Fruit fly (Drosophila melanogaster): ENCODE data around the gene CG11663.

The CG11663 gene

DNA sequence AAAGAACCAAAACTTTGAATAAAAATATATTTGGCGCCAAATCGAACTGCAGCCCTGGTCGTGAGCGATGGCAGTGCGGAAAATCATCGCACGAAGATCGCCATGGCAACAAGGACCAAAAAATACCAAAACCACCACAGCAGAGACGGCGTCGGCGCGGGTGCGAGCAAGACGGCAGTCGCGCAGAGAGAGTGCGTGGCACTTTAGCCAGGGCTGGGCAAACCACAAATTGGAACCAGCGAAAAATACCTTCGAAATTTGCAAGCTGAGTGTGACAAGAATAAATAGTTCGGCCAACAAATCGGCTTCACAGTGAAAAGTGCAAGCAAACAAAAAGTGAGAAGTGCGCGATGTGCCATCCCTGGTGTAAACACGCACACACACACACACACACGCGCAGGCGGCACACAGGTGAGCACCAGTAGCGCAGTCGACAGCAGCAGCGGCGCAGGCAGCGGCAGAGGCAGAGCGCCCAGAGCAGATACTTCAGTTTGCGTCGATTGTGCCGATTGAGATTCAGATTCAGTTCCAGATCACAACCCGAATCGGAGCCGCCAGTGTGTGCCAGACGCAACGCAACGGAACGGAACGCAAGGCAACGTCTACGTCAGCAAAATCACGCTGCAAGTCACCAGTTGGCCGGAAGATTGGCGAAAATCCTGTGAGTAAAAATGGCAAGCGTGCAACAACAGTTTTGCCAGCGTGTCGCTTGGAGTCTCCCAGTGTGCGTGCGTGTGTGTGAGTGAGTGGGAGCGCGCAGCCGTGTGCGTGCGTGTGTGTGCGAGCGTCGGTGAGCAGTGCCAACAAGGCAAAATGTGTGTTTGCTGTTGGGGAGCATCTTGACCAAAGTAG lies 41.0 kb downstream of the CG11663 start, which contains the start of gene TRAM (continued):
- no peak for TF ChIP-seq pan (optimal IDR thresholded peaks at IDR 0.05)
- TF ChIP-seq pan (GFP tag; optimal IDR thresholded peaks at IDR 0.05 in 1 of 2, IDR thresholded peaks at IDR 0.05 in 1 of 2): peak in 1 of 2 experiments; percentile 99
- TF ChIP-seq CG10654 (GFP tag; optimal IDR thresholded peaks at IDR 0.05): peak; percentile 98
- peak; percentile 94 for TF ChIP-seq CG17912 (GFP tag; optimal IDR thresholded peaks at IDR 0.05)
- TF ChIP-seq chm (GFP tag; IDR thresholded peaks at IDR 0.05): peak; percentile 99
- TF ChIP-seq CG10959 (GFP tag; IDR thresholded peaks at IDR 0.05): peak; percentile 98
- peak; percentile 97 for TF ChIP-seq dmrt11E (tag; optimal IDR thresholded peaks at IDR 0.05)
- peak; percentile 94 for TF ChIP-seq lbe (GFP tag; optimal IDR thresholded peaks at IDR 0.05)
- peak; percentile 99 for TF ChIP-seq mirr (GFP tag; optimal IDR thresholded peaks at IDR 0.05)
- peak; percentile 94 for TF ChIP-seq CG6854 (GFP tag; optimal IDR thresholded peaks at IDR 0.05)
- TF ChIP-seq insv (GFP tag; optimal IDR thresholded peaks at IDR 0.05): peak; percentile 41 to 82
- no peak for TF ChIP-seq Sox100B (GFP tag; optimal IDR thresholded peaks at IDR 0.05)
- peak; percentile 96 for TF ChIP-seq CG10431 (GFP tag; optimal IDR thresholded peaks at IDR 0.05)
- TF ChIP-seq trem (tag; optimal IDR thresholded peaks at IDR 0.05): peak; percentile 94
- TF ChIP-seq nom (GFP tag; optimal IDR thresholded peaks at IDR 0.05): peak; percentile 98
- TF ChIP-seq CG43689 (GFP tag; IDR thresholded peaks at IDR 0.05): peak; percentile 99
- peak; percentile 92 for TF ChIP-seq D19A (tag; optimal IDR thresholded peaks at IDR 0.05)
- peak; percentile 98 for TF ChIP-seq Side (GFP tag; optimal IDR thresholded peaks at IDR 0.05)
- peak; percentile 91 for TF ChIP-seq CG3163 (GFP tag; optimal IDR thresholded peaks at IDR 0.05)
- TF ChIP-seq Dip3 (GFP tag; optimal IDR thresholded peaks at IDR 0.05): peak; percentile 97
- TF ChIP-seq CG3407 (GFP tag; optimal IDR thresholded peaks at IDR 0.05): peak; percentile 97
- peak; percentile 96 for TF ChIP-seq eyg (GFP tag; optimal IDR thresholded peaks at IDR 0.05)
- peak; percentile 91 for TF ChIP-seq CG31365 (tag; optimal IDR thresholded peaks at IDR 0.05)
- TF ChIP-seq Mrtf (GFP tag; IDR thresholded peaks at IDR 0.05): peak; percentile 99
- peak; percentile 98 for TF ChIP-seq CG11093 (GFP tag; IDR thresholded peaks at IDR 0.05)
- TF ChIP-seq nerfin-2 (GFP tag; IDR thresholded peaks at IDR 0.05; ENCODE audit: partially characterized antibody): peak; percentile 58
- TF ChIP-seq Camta (GFP tag; optimal IDR thresholded peaks at IDR 0.05): peak; percentile 97
- TF ChIP-seq sd (tag; optimal IDR thresholded peaks at IDR 0.05): peak; percentile 90
- TF ChIP-seq slou (GFP tag; optimal IDR thresholded peaks at IDR 0.05): peak; percentile 90
- TF ChIP-seq CG3847 (GFP tag; IDR thresholded peaks at IDR 0.05): peak; percentile 99
- peak; percentile 95 for TF ChIP-seq zen (tag; optimal IDR thresholded peaks at IDR 0.05)
- peak; percentile 94 for TF ChIP-seq wek (GFP tag; optimal IDR thresholded peaks at IDR 0.05)
- peak; percentile 99 for TF ChIP-seq CG4617 (GFP tag; optimal IDR thresholded peaks at IDR 0.05; ENCODE audit: borderline replicate concordance)
- peak; percentile 99 for TF ChIP-seq ase (GFP tag; IDR thresholded peaks at IDR 0.05)
- TF ChIP-seq CG6689 (GFP tag; IDR thresholded peaks at IDR 0.05): peak; percentile 99
- peak; percentile 100 for TF ChIP-seq Med (GFP tag)
- peak; percentile 89 for TF ChIP-seq Dp (GFP tag; optimal IDR thresholded peaks at IDR 0.05)
- peak; percentile 99 for TF ChIP-seq seq (GFP tag; IDR thresholded peaks at IDR 0.05)
- TF ChIP-seq Mad (GFP tag; optimal IDR thresholded peaks at IDR 0.05): peak; percentile 98
- peak; percentile 97 for TF ChIP-seq maf-S (GFP tag; optimal IDR thresholded peaks at IDR 0.05)
- TF ChIP-seq CG13424 (tag; optimal IDR thresholded peaks at IDR 0.05): peak; percentile 98
- peak; percentile 98 for TF ChIP-seq gsb (GFP tag; IDR thresholded peaks at IDR 0.05)
- TF ChIP-seq CG15601 (tag; optimal IDR thresholded peaks at IDR 0.05): peak; percentile 96
- peak; percentile 97 for TF ChIP-seq Ssrp (tag; optimal IDR thresholded peaks at IDR 0.05)
- peak; percentile 68 for TF ChIP-seq tna (GFP tag; IDR thresholded peaks at IDR 0.05; ENCODE audit: partially characterized antibody)
- TF ChIP-seq CG9609 (GFP tag; optimal IDR thresholded peaks at IDR 0.05): peak; percentile 99
- peak; percentile 96 for TF ChIP-seq CG10462 (GFP tag; optimal IDR thresholded peaks at IDR 0.05)
- TF ChIP-seq pros (GFP tag; optimal IDR thresholded peaks at IDR 0.05): peak; percentile 78
- no peak for TF ChIP-seq abd-A (tag; optimal IDR thresholded peaks at IDR 0.05)
